Fruit fly (Drosophila melanogaster) whole organism, embryonic: Measurements from ENCODE around the gene Ak3.

ENCODE experiments used
- Aef1 ChIP-seq: fragments of 200-800 bp; sonication (Bioruptor generic); IDR thresholded peaks from 3 replicates; pipeline ENCODE4 v1.3.6; 2022; ENCODE audit warnings: missing biosample characterization, missing genetic modification characterization
- Asciz ChIP-seq: fragments of 200-800 bp; sonication (Bioruptor generic); optimal IDR thresholded peaks from 2 replicates; lab custom pipeline; 2017; ENCODE audit warnings: missing biosample characterization, mild to moderate bottlenecking, missing genetic modification characterization, missing genetic modification reagents
- Blimp-1 ChIP-seq: fragments of 200-800 bp; sonication (Bioruptor generic); optimal IDR thresholded peaks from 3 replicates; lab custom pipeline; 2018; ENCODE audit warnings: missing biosample characterization, missing genetic modification characterization, mild to moderate bottlenecking, moderate library complexity, missing genetic modification reagents
- CG11398 ChIP-seq: fragments of 200-800 bp; sonication (Bioruptor generic); optimal IDR thresholded peaks from 2 replicates; lab custom pipeline; 2016; ENCODE audit warnings: missing biosample characterization, missing genetic modification characterization
- CG11456 ChIP-seq: fragments of 200-800 bp; sonication (Bioruptor generic); IDR thresholded peaks from 3 replicates; pipeline ENCODE4 v1.3.6; 2022; ENCODE audit warnings: missing biosample characterization, missing genetic modification characterization
- CG11695 ChIP-seq: fragments of 200-800 bp; sonication (Bioruptor generic); IDR thresholded peaks from 3 replicates; pipeline ENCODE4 v1.3.6; 2022; ENCODE audit warnings: missing biosample characterization, missing genetic modification characterization
- CG12236 ChIP-seq: fragments of 200-800 bp; sonication (Bioruptor generic); optimal IDR thresholded peaks from 2 replicates; lab custom pipeline; 2016; ENCODE audit warnings: missing biosample characterization, missing genetic modification characterization
- CG13624 ChIP-seq: fragments of 200-800 bp; sonication (Bioruptor generic); optimal IDR thresholded peaks from 2 replicates; lab custom pipeline; 2016; ENCODE audit warnings: missing biosample characterization, missing genetic modification characterization
- CG14050 ChIP-seq: fragments of 200-800 bp; sonication (Bioruptor generic); IDR thresholded peaks from 3 replicates; pipeline ENCODE4 v1.3.6; 2022; ENCODE audit warnings: missing biosample characterization, missing genetic modification characterization
- CG14860 ChIP-seq: fragments of 200-800 bp; sonication (Bioruptor generic); IDR thresholded peaks from 3 replicates; pipeline ENCODE4 v1.3.6; 2022; ENCODE audit warnings: missing biosample characterization, missing genetic modification characterization; ENCODE audit not compliant: partially characterized antibody
- CG1603 ChIP-seq: fragments of 200-800 bp; sonication (Bioruptor generic); optimal IDR thresholded peaks from 2 replicates; lab custom pipeline; 2019; ENCODE audit warnings: missing biosample characterization, mild to moderate bottlenecking, missing genetic modification characterization, moderate library complexity
- CG17186 ChIP-seq: fragments of 200-800 bp; sonication (Bioruptor generic); optimal IDR thresholded peaks from 3 replicates; lab custom pipeline; 2017; ENCODE audit warnings: missing biosample characterization, missing genetic modification reagents, missing genetic modification characterization
- CG17359 ChIP-seq: fragments of 200-800 bp; sonication (Bioruptor generic); optimal IDR thresholded peaks from 3 replicates; lab custom pipeline; 2018; ENCODE audit warnings: missing biosample characterization, mild to moderate bottlenecking, missing genetic modification characterization, moderate library complexity
- CG18011 ChIP-seq: fragments of 200-800 bp; sonication (Bioruptor generic); optimal IDR thresholded peaks from 2 replicates; lab custom pipeline; 2017; ENCODE audit warnings: missing biosample characterization, missing genetic modification characterization, mild to moderate bottlenecking, moderate library complexity, missing genotype
- CG3281 ChIP-seq: fragments of 200-800 bp; sonication (Bioruptor generic); optimal IDR thresholded peaks from 3 replicates; lab custom pipeline; 2017; ENCODE audit warnings: missing biosample characterization, mild to moderate bottlenecking, missing genetic modification characterization
- CG3847 ChIP-seq: fragments of 200-800 bp; sonication (Bioruptor generic); IDR thresholded peaks from 2 replicates; pipeline ENCODE4 v1.3.6; 2022; ENCODE audit warnings: missing biosample characterization, missing genetic modification characterization
- CG4820 ChIP-seq: fragments of 200-800 bp; sonication (Bioruptor generic); optimal IDR thresholded peaks from 3 replicates; lab custom pipeline; 2016; ENCODE audit warnings: missing biosample characterization, missing genetic modification characterization
- CG7928 ChIP-seq: fragments of 200-800 bp; sonication (Bioruptor generic); optimal IDR thresholded peaks from 2 replicates; lab custom pipeline; 2017; ENCODE audit warnings: missing biosample characterization, mild to moderate bottlenecking, missing genetic modification characterization
- CG8388 ChIP-seq: fragments of 200-800 bp; sonication (Bioruptor generic); optimal IDR thresholded peaks from 2 replicates; lab custom pipeline; 2019; ENCODE audit warnings: missing biosample characterization, mild to moderate bottlenecking, missing genetic modification characterization, moderate library complexity
- CG8944 ChIP-seq: fragments of 200-800 bp; sonication (Bioruptor generic); optimal IDR thresholded peaks from 3 replicates; lab custom pipeline; 2016; ENCODE audit warnings: missing biosample characterization, missing genetic modification characterization
- CG9437 ChIP-seq: fragments of 200-800 bp; sonication (Bioruptor generic); optimal IDR thresholded peaks from 2 replicates; lab custom pipeline; 2018; ENCODE audit warnings: missing biosample characterization, mild to moderate bottlenecking, missing genetic modification characterization
- CkIIα-i1 ChIP-seq: fragments of 200-800 bp; sonication (Bioruptor generic); IDR thresholded peaks from 2 replicates; pipeline ENCODE4 v1.3.6; 2022; ENCODE audit warnings: missing biosample characterization, missing genetic modification characterization
- Eip74EF ChIP-seq, 2 experiments: fragments of 200-800 bp in 1 of 2; fragments of >200 bp in 1 of 2; sonication (Bioruptor generic) in 1 of 2; optimal IDR thresholded peaks; 2 replicates each; lab custom pipeline; 2017 to 2019; ENCODE audit warnings: missing biosample characterization in 2 of 2, missing genetic modification characterization in 2 of 2, mild to moderate bottlenecking in 1 of 2, moderate library complexity in 1 of 2
- Ets97D ChIP-seq: fragments of 200-800 bp; sonication (Bioruptor generic); optimal IDR thresholded peaks from 3 replicates; lab custom pipeline; 2016; ENCODE audit warnings: missing biosample characterization, missing genetic modification characterization
- Fer3 ChIP-seq: fragments of 200-800 bp; sonication (Bioruptor generic); optimal IDR thresholded peaks from 2 replicates; lab custom pipeline; 2018; ENCODE audit warnings: missing biosample characterization, mild to moderate bottlenecking, missing genetic modification characterization, moderate library complexity
- H15 ChIP-seq: fragments of 200-800 bp; sonication (Bioruptor generic); IDR thresholded peaks from 3 replicates; pipeline ENCODE4 v1.3.6; 2022; ENCODE audit warnings: missing biosample characterization, missing genetic modification characterization
- HLH54F ChIP-seq: fragments of 200-800 bp; sonication (Bioruptor generic); optimal IDR thresholded peaks from 3 replicates; lab custom pipeline; 2016; ENCODE audit warnings: missing biosample characterization, missing genetic modification characterization
- HmgD ChIP-seq: fragments of 200-800 bp; sonication (Bioruptor generic); optimal IDR thresholded peaks from 3 replicates; lab custom pipeline; 2016; ENCODE audit warnings: missing biosample characterization, missing genetic modification characterization
- Hr39 ChIP-seq: fragments of >200 bp; optimal IDR thresholded peaks from 2 replicates; lab custom pipeline; 2017
- Tbp ChIP-seq: fragments of >200 bp; optimal IDR thresholded peaks from 2 replicates; lab custom pipeline; 2018; ENCODE audit warnings: missing biosample characterization, missing genetic modification characterization
- Usf ChIP-seq: fragments of 200-800 bp; sonication (Bioruptor generic); optimal IDR thresholded peaks from 2 replicates; lab custom pipeline; 2017; ENCODE audit warnings: missing genotype, missing biosample characterization, missing genetic modification characterization
- br ChIP-seq: fragments of >200 bp; optimal IDR thresholded peaks from 2 replicates; lab custom pipeline; 2017
- ci ChIP-seq: fragments of 200-800 bp; sonication (Bioruptor generic); IDR thresholded peaks from 3 replicates; pipeline ENCODE4 v1.3.6; 2022; ENCODE audit warnings: missing biosample characterization, missing genetic modification characterization
- exex ChIP-seq: fragments of 200-800 bp; sonication (Bioruptor generic); optimal IDR thresholded peaks from 4 replicates; lab custom pipeline; 2018; ENCODE audit warnings: missing biosample characterization, mild to moderate bottlenecking, missing genetic modification characterization, moderate library complexity
- fd102C ChIP-seq: fragments of 200-800 bp; sonication (Bioruptor generic); optimal IDR thresholded peaks from 2 replicates; lab custom pipeline; 2018; ENCODE audit warnings: missing biosample characterization, mild to moderate bottlenecking, missing genetic modification characterization, moderate library complexity
- gem ChIP-seq: fragments of 200-800 bp; sonication (Bioruptor generic); optimal IDR thresholded peaks from 2 replicates; lab custom pipeline; 2019; ENCODE audit warnings: missing biosample characterization, mild to moderate bottlenecking, missing genetic modification characterization, moderate library complexity
- hkb ChIP-seq, 2 experiments: fragments of 200-800 bp in 1 of 2; fragments of >200 bp in 1 of 2; sonication (Bioruptor generic) in 1 of 2; IDR thresholded peaks in 1 of 2; optimal IDR thresholded peaks in 1 of 2; 2 replicates each; pipeline versions ENCODE4 v1.3.6 to Lab custom; 2017 to 2022; ENCODE audit warnings: missing biosample characterization in 1 of 2, missing genetic modification characterization in 1 of 2
- mld ChIP-seq: fragments of 200-800 bp; sonication (Bioruptor generic); IDR thresholded peaks from 3 replicates; pipeline ENCODE4 v1.3.6; 2022; ENCODE audit warnings: missing biosample characterization, missing genetic modification characterization; ENCODE audit not compliant: partially characterized antibody
- pb ChIP-seq: fragments of 200-800 bp; sonication (Bioruptor generic); optimal IDR thresholded peaks from 3 replicates; lab custom pipeline; 2016; ENCODE audit warnings: missing biosample characterization, missing genetic modification characterization
- ranshi ChIP-seq: fragments of 200-800 bp; sonication (Bioruptor generic); IDR thresholded peaks from 2 replicates; pipeline ENCODE4 v1.3.6; 2022; ENCODE audit warnings: missing biosample characterization, missing genetic modification characterization
- run ChIP-seq: fragments of 200-800 bp; sonication (Bioruptor generic); optimal IDR thresholded peaks from 3 replicates; lab custom pipeline; 2018; ENCODE audit warnings: missing biosample characterization, mild to moderate bottlenecking, missing genetic modification characterization
- sd ChIP-seq: fragments of 200-800 bp; sonication (Bioruptor generic); optimal IDR thresholded peaks from 3 replicates; lab custom pipeline; 2018; ENCODE audit warnings: missing biosample characterization, mild to moderate bottlenecking, missing genetic modification characterization, moderate library complexity
- sens ChIP-seq: fragments of 200-800 bp; sonication (Bioruptor generic); peaks from one replicate; lab custom pipeline; 2016; ENCODE audit warnings: missing biosample characterization, missing genetic modification characterization
- sna ChIP-seq: fragments of 200-800 bp; sonication (Bioruptor generic); IDR thresholded peaks from 2 replicates; pipeline ENCODE4 v1.3.6; 2022; ENCODE audit warnings: missing biosample characterization, missing genetic modification characterization; ENCODE audit not compliant: partially characterized antibody
- stwl ChIP-seq: fragments of 200-800 bp; sonication (Bioruptor generic); optimal IDR thresholded peaks from 3 replicates; lab custom pipeline; 2018; ENCODE audit warnings: missing biosample characterization, mild to moderate bottlenecking, missing genetic modification characterization, moderate library complexity
- tio ChIP-seq: fragments of 200-800 bp; sonication (Bioruptor generic); optimal IDR thresholded peaks from 2 replicates; lab custom pipeline; 2017; ENCODE audit warnings: missing biosample characterization, missing genetic modification characterization, inconsistent platforms
- ttk ChIP-seq: fragments of 200-800 bp; sonication (Bioruptor generic); IDR thresholded peaks from 2 replicates; pipeline ENCODE4 v2.1.2; 2022; ENCODE audit warnings: missing biosample characterization, missing genetic modification characterization
- twi ChIP-seq: fragments of 200-800 bp; optimal IDR thresholded peaks from 2 replicates; lab custom pipeline; 2019; ENCODE audit warnings: missing biosample characterization, mild to moderate bottlenecking, missing genetic modification characterization, moderate library complexity
- wor ChIP-seq: fragments of 200-800 bp; sonication (Bioruptor generic); IDR thresholded peaks from 2 replicates; pipeline ENCODE4 v1.3.6; 2022; ENCODE audit warnings: missing biosample characterization, missing genetic modification characterization
- zfh1 ChIP-seq: fragments of 200-800 bp; sonication (Bioruptor generic); IDR thresholded peaks from 3 replicates; pipeline ENCODE4 v1.3.6; 2022; ENCODE audit warnings: missing biosample characterization, missing genetic modification characterization

Gene Ak3

dm6 chr3R:10872148-10872783 lies 17.1 kb downstream of the Ak3 start, which contains the start of gene Fdh (continued):
- peak; percentile 54 for TF ChIP-seq CG3281 (GFP tag; lab: Kevin White, UChicago)
- TF ChIP-seq pb (GFP tag; lab: Kevin White, UChicago): no peak
- no peak for TF ChIP-seq CG12236 (GFP tag; lab: Kevin White, UChicago)
- TF ChIP-seq exex (tag; lab: Kevin White, UChicago): peak; percentile 40
- TF ChIP-seq fd102C: no peak
- TF ChIP-seq twi: peak; percentile 47
- TF ChIP-seq Eip74EF (GFP tag; optimal IDR thresholded peaks at IDR 0.05; lab: Kevin White, UChicago): peak in 1 of 2 experiments; percentile 38
- peak; percentile 69 for TF ChIP-seq Fer3 (tag; lab: Kevin White, UChicago)
- peak; percentile 61 for TF ChIP-seq CG8388
- peak; percentile 16 for TF ChIP-seq hkb (optimal IDR thresholded peaks at IDR 0.05; lab: Kevin White, UChicago)
- peak; percentile 27; the same call in 1 of the 2 replicates for TF ChIP-seq hkb (GFP tag; IDR thresholded peaks at IDR 0.05; lab: Robert Waterston, UW)
- TF ChIP-seq CG17359 (tag; lab: Kevin White, UChicago): peak; percentile 63
- TF ChIP-seq CG1603 (tag; lab: Kevin White, UChicago): peak; percentile 42
- no peak for TF ChIP-seq Tbp (GFP tag; lab: Kevin White, UChicago)
- TF ChIP-seq stwl (tag; lab: Kevin White, UChicago): peak; percentile 74
- peak; percentile 6 for TF ChIP-seq Usf
- TF ChIP-seq CG8944 (GFP tag; lab: Kevin White, UChicago): no peak
- no peak for TF ChIP-seq CG7928 (GFP tag; lab: Kevin White, UChicago)
- TF ChIP-seq ranshi: no peak
- TF ChIP-seq gem (tag; lab: Kevin White, UChicago): peak; percentile 78
- no peak for TF ChIP-seq wor
- TF ChIP-seq CG4820 (GFP tag; lab: Kevin White, UChicago): peak; percentile 100
- no peak for TF ChIP-seq HmgD (GFP tag; lab: Kevin White, UChicago)
- TF ChIP-seq mld (GFP tag; lab: Robert Waterston, UW): no peak
- peak; percentile 19; the same call in 1 of the 3 replicates for TF ChIP-seq CG11695 (GFP tag; lab: Robert Waterston, UW)
- peak; percentile 4 for TF ChIP-seq run
- peak; percentile 64 for TF ChIP-seq Asciz (GFP tag; lab: Kevin White, UChicago)
- TF ChIP-seq ttk (GFP tag; lab: Robert Waterston, UW): no peak
- no peak for TF ChIP-seq CG14860 (GFP tag; lab: Robert Waterston, UW)
- no peak for TF ChIP-seq CG11398
- peak; percentile 8 for TF ChIP-seq CG18011 (GFP tag; lab: Kevin White, UChicago)
- peak; percentile 95 for TF ChIP-seq Ets97D (GFP tag; lab: Kevin White, UChicago)
- peak; percentile 13 for TF ChIP-seq CG13624 (GFP tag; lab: Kevin White, UChicago)
- no peak for TF ChIP-seq CG14050 (GFP tag; lab: Robert Waterston, UW)
- 0 out of 3 replicates have a peak, but pooled peaks have one; percentile 35 for TF ChIP-seq ci (GFP tag; lab: Robert Waterston, UW)
- TF ChIP-seq CG11456 (GFP tag; lab: Robert Waterston, UW): no peak
- no peak for TF ChIP-seq H15 (GFP tag; lab: Robert Waterston, UW)
- peak; percentile 56 for TF ChIP-seq Blimp-1 (GFP tag; lab: Kevin White, UChicago)
- peak; percentile 18 for TF ChIP-seq CG9437 (GFP tag; lab: Kevin White, UChicago)
- TF ChIP-seq sna (GFP tag; lab: Robert Waterston, UW): no peak
- TF ChIP-seq zfh1 (GFP tag; lab: Robert Waterston, UW): peak; percentile 70
- no peak for TF ChIP-seq HLH54F (GFP tag; lab: Kevin White, UChicago)
- peak; percentile 48 for TF ChIP-seq CG17186 (GFP tag; lab: Kevin White, UChicago)
- no peak for TF ChIP-seq CG3847
- no peak for TF ChIP-seq Hr39 (lab: Kevin White, UChicago)
- TF ChIP-seq Aef1: no peak
- peak; percentile 80 for TF ChIP-seq sens (GFP tag; lab: Kevin White, UChicago)
- TF ChIP-seq CkIIα-i1: no peak
- TF ChIP-seq sd (tag; lab: Kevin White, UChicago): peak; percentile 58
- no peak for TF ChIP-seq tio (GFP tag; lab: Kevin White, UChicago)
- no peak for TF ChIP-seq br (lab: Kevin White, UChicago)
